Worm (Caenorhabditis elegans) whole organism, late embryonic: ENCODE data around the gene C03B1.6.
A peak's percentile ranks its signal among the peaks of the same experiment; 100 is the strongest.

Source experiments
- C08G9.2 ChIP-seq: sonication (generic microtip); optimal IDR thresholded peaks from 2 replicates; lab custom pipeline; 2016; ENCODE audit warnings: mild to moderate bottlenecking, missing genetic modification characterization, moderate library complexity, missing compliant biosample characterization
- F13H6.1 ChIP-seq: sonication (generic microtip); optimal IDR thresholded peaks from 2 replicates; lab custom pipeline; 2016; ENCODE audit warnings: missing genetic modification characterization, missing compliant biosample characterization
- K02D7.2 ChIP-seq: sonication (generic microtip); optimal IDR thresholded peaks from 2 replicates; lab custom pipeline; 2017; ENCODE audit warnings: mild to moderate bottlenecking, missing genetic modification characterization, missing compliant biosample characterization
- K09A11.1 ChIP-seq: sonication (generic microtip); optimal IDR thresholded peaks from 2 replicates; lab custom pipeline; 2017; ENCODE audit warnings: antibody characterized with exemption, mild to moderate bottlenecking, missing genetic modification characterization, missing compliant biosample characterization; ENCODE audit not compliant: insufficient read depth
- Y22D7AL.16 ChIP-seq: sonication (generic microtip); optimal IDR thresholded peaks from 2 replicates; lab custom pipeline; 2016; ENCODE audit warnings: missing genetic modification characterization, missing compliant biosample characterization
- ama-1 ChIP-seq: fragments of 150-350 bp; optimal IDR thresholded peaks from 2 replicates; lab custom pipeline; 2014
- ceh-14 ChIP-seq: sonication (generic microtip); optimal IDR thresholded peaks from 2 replicates; lab custom pipeline; 2016; ENCODE audit warnings: missing genotype, missing genetic modification characterization, missing compliant biosample characterization
- ceh-18 ChIP-seq: sonication (generic microtip); optimal IDR thresholded peaks from 2 replicates; lab custom pipeline; 2016; ENCODE audit warnings: missing genetic modification characterization, missing compliant biosample characterization
- ceh-19 ChIP-seq: fragments of 200-800 bp; sonication (Bioruptor generic); optimal IDR thresholded peaks from 2 replicates; lab custom pipeline; 2018; ENCODE audit warnings: mild to moderate bottlenecking, missing genetic modification characterization, missing compliant biosample characterization
- ceh-2 ChIP-seq: sonication (generic microtip); optimal IDR thresholded peaks from 2 replicates; lab custom pipeline; 2016; ENCODE audit warnings: missing genotype, missing genetic modification characterization, missing compliant biosample characterization
- ceh-22 ChIP-seq: sonication (generic microtip); optimal IDR thresholded peaks from 2 replicates; lab custom pipeline; 2017; ENCODE audit warnings: missing biosample characterization, missing genetic modification characterization
- ceh-24 ChIP-seq: sonication (generic microtip); optimal IDR thresholded peaks from 2 replicates; lab custom pipeline; 2016; ENCODE audit warnings: mild to moderate bottlenecking, missing genetic modification characterization, missing compliant biosample characterization
- ceh-30 ChIP-seq: fragments of 150-350 bp; optimal IDR thresholded peaks from 2 replicates; lab custom pipeline; 2014; ENCODE audit warnings: missing biosample characterization, missing genetic modification characterization
- ceh-31 ChIP-seq: sonication (generic microtip); optimal IDR thresholded peaks from 2 replicates; lab custom pipeline; 2016; ENCODE audit warnings: missing genetic modification characterization, missing compliant biosample characterization
- ceh-34 ChIP-seq: sonication (generic microtip); optimal IDR thresholded peaks from 2 replicates; lab custom pipeline; 2016; ENCODE audit warnings: mild to moderate bottlenecking, missing genetic modification characterization, missing compliant biosample characterization
- ceh-45 ChIP-seq: fragments of 200-800 bp; sonication (Bioruptor generic); IDR thresholded peaks from 2 replicates; pipeline ENCODE4 v1.3.6; 2022; ENCODE audit warnings: missing genetic modification reagents, missing genetic modification characterization, missing compliant biosample characterization
- ceh-48 ChIP-seq: sonication (generic microtip); optimal IDR thresholded peaks from 2 replicates; lab custom pipeline; 2016; ENCODE audit warnings: missing genetic modification characterization, inconsistent platforms, missing compliant biosample characterization
- ceh-6 ChIP-seq: fragments of 200-800 bp; sonication (Bioruptor generic); optimal IDR thresholded peaks from 2 replicates; lab custom pipeline; 2018; ENCODE audit warnings: mild to moderate bottlenecking, missing genetic modification characterization, missing compliant biosample characterization
- ceh-9 ChIP-seq: sonication (generic microtip); optimal IDR thresholded peaks from 2 replicates; lab custom pipeline; 2016; ENCODE audit warnings: mild to moderate bottlenecking, missing genetic modification characterization, inconsistent platforms, missing compliant biosample characterization
- che-1 ChIP-seq: sonication (generic microtip); optimal IDR thresholded peaks from 2 replicates; lab custom pipeline; 2016; ENCODE audit warnings: mild to moderate bottlenecking, missing genetic modification characterization, missing compliant biosample characterization
- dmd-4 ChIP-seq: sonication (generic microtip); optimal IDR thresholded peaks from 2 replicates; lab custom pipeline; 2016; ENCODE audit warnings: borderline replicate concordance, missing genetic modification characterization, missing compliant biosample characterization
- dve-1 ChIP-seq: sonication (generic microtip); optimal IDR thresholded peaks from 2 replicates; lab custom pipeline; 2017; ENCODE audit warnings: antibody characterized with exemption, mild to moderate bottlenecking, missing genetic modification characterization, missing compliant biosample characterization
- elt-2 ChIP-seq: sonication (generic microtip); optimal IDR thresholded peaks from 2 replicates; lab custom pipeline; 2016; ENCODE audit warnings: missing genetic modification reagents, missing genetic modification characterization, missing compliant biosample characterization
- ets-4 ChIP-seq: sonication (generic microtip); optimal IDR thresholded peaks from 2 replicates; lab custom pipeline; 2016; ENCODE audit warnings: missing genetic modification characterization, missing compliant biosample characterization
- eyg-1 ChIP-seq: sonication (generic microtip); optimal IDR thresholded peaks from 2 replicates; lab custom pipeline; 2016; ENCODE audit warnings: missing genotype, missing genetic modification characterization, missing compliant biosample characterization
- fax-1 ChIP-seq: sonication (generic microtip); optimal IDR thresholded peaks from 2 replicates; lab custom pipeline; 2016; ENCODE audit warnings: missing genotype, missing genetic modification characterization, missing compliant biosample characterization
- fkh-10 ChIP-seq: fragments of 150-350 bp; optimal IDR thresholded peaks from 2 replicates; lab custom pipeline; 2014; ENCODE audit warnings: missing biosample characterization, missing genetic modification reagents, missing genetic modification characterization
- fkh-6 ChIP-seq: sonication (generic microtip); optimal IDR thresholded peaks from 2 replicates; lab custom pipeline; 2016; ENCODE audit warnings: missing genetic modification characterization, missing compliant biosample characterization
- gmeb-2 ChIP-seq: sonication (generic microtip); optimal IDR thresholded peaks from 2 replicates; lab custom pipeline; 2016; ENCODE audit warnings: missing genetic modification characterization, inconsistent platforms, missing compliant biosample characterization
- hlh-15 ChIP-seq: sonication (generic microtip); optimal IDR thresholded peaks from 2 replicates; lab custom pipeline; 2016; ENCODE audit warnings: missing genetic modification characterization, missing compliant biosample characterization
- hlh-30 ChIP-seq: sonication (generic microtip); optimal IDR thresholded peaks from 2 replicates; lab custom pipeline; 2017; ENCODE audit warnings: antibody characterized with exemption, missing genetic modification characterization, missing compliant biosample characterization; ENCODE audit not compliant: insufficient read depth
- hlh-6 ChIP-seq: sonication (generic microtip); optimal IDR thresholded peaks from 2 replicates; lab custom pipeline; 2016; ENCODE audit warnings: missing genotype, missing genetic modification characterization, missing compliant biosample characterization
- hlh-8 ChIP-seq: sonication (generic microtip); optimal IDR thresholded peaks from 2 replicates; lab custom pipeline; 2016; ENCODE audit warnings: missing genotype, missing genetic modification characterization, missing compliant biosample characterization
- lin-11 ChIP-seq: fragments of 200-800 bp; sonication (Bioruptor generic); optimal IDR thresholded peaks from 2 replicates; lab custom pipeline; 2018; ENCODE audit warnings: mild to moderate bottlenecking, missing genetic modification characterization, missing compliant biosample characterization
- madf-2 ChIP-seq: sonication (generic microtip); optimal IDR thresholded peaks from 2 replicates; lab custom pipeline; 2017; ENCODE audit warnings: missing genetic modification characterization, missing compliant biosample characterization
- nhr-11 ChIP-seq: fragments of 150-350 bp; optimal IDR thresholded peaks from 2 replicates; lab custom pipeline; 2014; ENCODE audit warnings: missing biosample characterization, missing genetic modification characterization
- nhr-232 ChIP-seq: sonication (generic microtip); optimal IDR thresholded peaks from 2 replicates; lab custom pipeline; 2016; ENCODE audit warnings: missing genetic modification characterization, missing compliant biosample characterization
- pag-3 ChIP-seq: sonication (generic microtip); optimal IDR thresholded peaks from 2 replicates; lab custom pipeline; 2016; ENCODE audit warnings: missing compliant biosample characterization, missing genetic modification characterization, borderline replicate concordance
- pat-9 ChIP-seq: fragments of 200-800 bp; sonication (Bioruptor generic); optimal IDR thresholded peaks from 2 replicates; lab custom pipeline; 2018; ENCODE audit warnings: mild to moderate bottlenecking, missing genetic modification characterization, moderate library complexity, missing compliant biosample characterization
- pax-1 ChIP-seq: fragments of 150-350 bp; optimal IDR thresholded peaks from 2 replicates; lab custom pipeline; 2014; ENCODE audit warnings: missing biosample characterization, missing genetic modification characterization
- pha-2 ChIP-seq: sonication (generic microtip); optimal IDR thresholded peaks from 2 replicates; lab custom pipeline; 2017; ENCODE audit warnings: mild to moderate bottlenecking, missing genetic modification characterization, missing compliant biosample characterization
- pros-1 ChIP-seq: fragments of 150-350 bp; optimal IDR thresholded peaks from 2 replicates; lab custom pipeline; 2014; ENCODE audit warnings: missing biosample characterization, missing genetic modification reagents, missing genetic modification characterization
- ref-2 ChIP-seq: sonication (generic microtip); optimal IDR thresholded peaks from 2 replicates; lab custom pipeline; 2016; ENCODE audit warnings: missing genetic modification characterization, missing compliant biosample characterization
- sdc-2 ChIP-seq: sonication (generic microtip); optimal IDR thresholded peaks from 2 replicates; lab custom pipeline; 2016; ENCODE audit warnings: missing genotype, missing genetic modification characterization, missing compliant biosample characterization
- sox-2 ChIP-seq: fragments of 200-800 bp; sonication (Bioruptor generic); IDR thresholded peaks from 2 replicates; pipeline ENCODE4 v1.3.6; 2022; ENCODE audit warnings: missing genetic modification reagents, missing genetic modification characterization, missing compliant biosample characterization
- syd-9 ChIP-seq: sonication (generic microtip); optimal IDR thresholded peaks from 2 replicates; lab custom pipeline; 2016; ENCODE audit warnings: mild to moderate bottlenecking, missing genetic modification characterization, moderate library complexity, missing compliant biosample characterization
- tbx-2 ChIP-seq: sonication (generic microtip); optimal IDR thresholded peaks from 2 replicates; lab custom pipeline; 2016; ENCODE audit warnings: missing genetic modification characterization, missing compliant biosample characterization
- tbx-7 ChIP-seq: sonication (generic microtip); optimal IDR thresholded peaks from 2 replicates; lab custom pipeline; 2016; ENCODE audit warnings: missing genotype, missing genetic modification characterization, missing compliant biosample characterization
- ttx-3 ChIP-seq: sonication (generic microtip); optimal IDR thresholded peaks from 2 replicates; lab custom pipeline; 2016; ENCODE audit warnings: missing genetic modification reagents, missing genetic modification characterization, missing compliant biosample characterization
- unc-3 ChIP-seq, 2 experiments: fragments of 200-800 bp in 1 of 2; sonication (Bioruptor generic) in 1 of 2; sonication (generic microtip) in 1 of 2; conservative IDR thresholded peaks in 1 of 2; optimal IDR thresholded peaks in 1 of 2; 2 replicates each; pipeline versions ENCODE4 v1.3.6 to Lab custom; 2016 to 2022; ENCODE audit warnings: missing compliant biosample characterization in 2 of 2, missing genetic modification characterization in 2 of 2, missing genetic modification reagents in 1 of 2
- unc-55 ChIP-seq: sonication (generic microtip); optimal IDR thresholded peaks from 2 replicates; lab custom pipeline; 2017; ENCODE audit warnings: missing biosample characterization, missing genetic modification reagents, missing genetic modification characterization
- unc-86 ChIP-seq: sonication (generic microtip); optimal IDR thresholded peaks from 2 replicates; lab custom pipeline; 2016; ENCODE audit warnings: missing genetic modification characterization, missing compliant biosample characterization
- zip-5 ChIP-seq: sonication (generic microtip); optimal IDR thresholded peaks from 2 replicates; lab custom pipeline; 2016; ENCODE audit warnings: missing genetic modification characterization, missing compliant biosample characterization
- ztf-16 ChIP-seq: sonication (generic microtip); optimal IDR thresholded peaks from 2 replicates; lab custom pipeline; 2017; ENCODE audit warnings: missing genetic modification characterization, missing compliant biosample characterization

Gene C03B1.6

ce11 chrX:6378363-6378762 lies 28.2 kb downstream of the C03B1.6 start (continued):
- TF ChIP-seq ceh-30 (tag; lab: Kevin White, UChicago) (no peak), fkh-10 (no peak), F13H6.1 (no peak), elt-2 (no peak), ets-4 (tag; lab: Kevin White, UChicago) (no peak), eyg-1 (no peak), che-1 (tag; lab: Kevin White, UChicago) (no peak), zip-5 (tag; lab: Kevin White, UChicago) (no peak), unc-55 (peak; percentile 32), ztf-16 (no peak), ceh-18 (tag; lab: Kevin White, UChicago) (peak; percentile 31), pax-1 (tag; lab: Kevin White, UChicago) (no peak), ceh-22 (tag; lab: Kevin White, UChicago) (no peak), ceh-14 (tag; lab: Kevin White, UChicago) (peak; percentile 68), dmd-4 (no peak), dve-1 (tag; lab: Kevin White, UChicago) (no peak), ceh-2 (no peak), ceh-19 (peak; percentile 36), fax-1 (no peak), gmeb-2 (tag; lab: Kevin White, UChicago) (no peak), lin-11 (tag; lab: Kevin White, UChicago) (no peak), tbx-2 (tag; lab: Kevin White, UChicago) (peak; percentile 77), pros-1 (tag; lab: Kevin White, UChicago) (no peak), hlh-6 (peak; percentile 50), unc-86 (tag; lab: Kevin White, UChicago) (no peak), sox-2 (GFP tag; lab: Robert Waterston, UW) (no peak), ceh-48 (peak; percentile 30), ceh-45 (GFP tag; lab: Robert Waterston, UW) (no peak), C08G9.2 (tag; lab: Kevin White, UChicago) (peak; percentile 40), Y22D7AL.16 (no peak), hlh-30 (peak; percentile 11), sdc-2 (peak; percentile 62), nhr-232 (tag; lab: Kevin White, UChicago) (no peak), fkh-6 (no peak), ama-1 (no peak), pha-2 (no peak), ttx-3 (no peak), pat-9 (tag; lab: Kevin White, UChicago) (peak; percentile 11), ceh-6 (GFP tag; lab: Kevin White, UChicago) (peak; percentile 35), pag-3 (tag; lab: Kevin White, UChicago) (no peak), K02D7.2 (no peak), hlh-15 (tag; lab: Kevin White, UChicago) (no peak), K09A11.1 (no peak), ceh-34 (tag; lab: Kevin White, UChicago) (peak; percentile 50), ref-2 (tag; lab: Kevin White, UChicago) (no peak), ceh-9 (no peak), tbx-7 (tag; lab: Kevin White, UChicago) (no peak), syd-9 (peak; percentile 60), ceh-31 (tag; lab: Kevin White, UChicago) (peak; percentile 66), hlh-8 (tag; lab: Kevin White, UChicago) (peak; percentile 9), madf-2 (no peak), unc-3 (GFP tag; conservative IDR thresholded peaks at IDR 0.05; lab: Robert Waterston, UW) (no peak), unc-3 (tag; optimal IDR thresholded peaks at IDR 0.05; lab: Kevin White, UChicago) (no peak), nhr-11 (tag; lab: Kevin White, UChicago) (no peak), ceh-24 (tag; lab: Kevin White, UChicago) (no peak)
